Fruit fly (Drosophila melanogaster) whole organism, larva: ENCODE results near the gene CG3436.

ENCODE experiments used
- noc ChIP-seq: fragments of 200-800 bp; sonication (Bioruptor generic); optimal IDR thresholded peaks from 3 replicates; lab custom pipeline; 2019; ENCODE audit warnings: missing biosample characterization, mild to moderate bottlenecking, missing genetic modification characterization, moderate library complexity

Gene CG3436

DNA sequence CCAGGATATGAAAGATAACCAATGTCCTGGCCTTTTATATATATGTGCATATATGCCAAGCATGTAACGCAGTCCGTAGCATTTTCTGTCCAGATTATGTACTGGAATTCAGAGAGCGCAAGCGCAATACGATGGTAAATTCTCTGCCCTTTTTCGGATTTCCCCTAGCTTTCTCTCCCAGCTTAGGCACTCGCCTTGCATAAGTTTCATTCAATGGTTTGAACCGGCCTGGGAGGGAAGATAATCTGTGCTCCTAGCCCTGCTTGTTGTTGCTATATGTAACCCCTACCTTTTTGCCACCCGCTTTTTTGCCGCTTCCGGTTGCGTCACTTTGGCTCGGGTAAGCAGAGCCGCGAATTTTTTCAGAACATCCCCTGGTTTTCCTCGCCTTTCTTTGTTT lies 23.3 kb downstream of the CG3436 start:
- TF ChIP-seq noc (tag; lab: Kevin White, UChicago), result no peak

DNA sequence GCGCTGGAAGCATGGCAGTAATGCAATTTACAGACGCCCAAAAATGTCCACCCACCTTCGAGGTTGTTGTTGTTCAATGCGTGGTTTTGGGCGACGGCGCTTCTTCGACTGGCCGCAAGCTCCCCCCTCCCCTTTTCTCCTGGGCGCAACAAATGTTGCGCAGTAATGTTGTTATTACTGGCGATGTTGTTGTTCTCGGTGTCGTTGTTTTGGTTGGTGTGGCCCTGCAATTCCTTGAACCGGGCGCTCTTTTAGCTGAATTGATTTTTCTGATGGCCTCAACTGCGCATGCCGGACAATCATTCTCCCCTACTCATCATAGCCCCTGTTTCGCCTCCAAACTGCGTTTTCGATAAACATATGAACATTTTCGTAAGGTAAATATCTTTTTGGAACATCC lies 25.2 kb downstream of the CG3436 start:
- no peak for TF ChIP-seq noc (tag; lab: Kevin White, UChicago)

DNA sequence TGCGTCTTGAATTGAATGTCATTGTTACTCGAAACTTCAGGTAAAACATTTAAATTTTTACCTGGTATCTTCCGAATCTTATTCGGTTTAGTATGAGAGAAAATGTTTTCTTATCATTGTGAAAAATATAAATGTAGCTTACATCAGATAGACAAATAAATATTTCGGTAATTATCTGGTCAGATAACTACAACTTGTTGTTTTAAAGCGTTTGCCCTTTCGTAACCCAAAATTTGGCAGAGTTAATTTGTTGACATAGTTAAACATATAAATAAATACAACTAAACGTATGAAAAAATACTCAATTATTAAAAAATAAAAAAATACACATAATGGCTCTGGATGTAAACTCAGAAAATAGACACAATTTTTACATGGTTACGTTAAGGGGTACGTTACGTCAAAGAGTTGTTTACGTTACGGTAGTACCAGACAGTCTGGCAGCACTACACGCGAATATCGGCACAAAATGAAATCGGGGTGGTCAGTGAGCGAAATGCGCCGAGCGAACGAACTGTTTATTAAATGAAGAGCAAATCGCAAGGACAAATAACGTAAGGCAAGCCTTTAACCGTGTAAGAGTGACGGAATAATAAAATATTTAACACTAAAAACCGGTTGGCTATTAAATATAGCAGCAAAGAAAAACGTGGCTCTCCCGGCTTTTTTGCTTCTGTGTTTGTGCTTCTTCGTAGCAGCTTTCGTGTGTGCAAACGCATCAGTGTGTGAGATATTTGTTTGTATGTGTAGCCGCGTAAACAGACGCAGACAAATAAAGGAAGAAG lies 26.7 kb downstream of the CG3436 start:
- TF ChIP-seq noc (tag; lab: Kevin White, UChicago), result no peak

DNA sequence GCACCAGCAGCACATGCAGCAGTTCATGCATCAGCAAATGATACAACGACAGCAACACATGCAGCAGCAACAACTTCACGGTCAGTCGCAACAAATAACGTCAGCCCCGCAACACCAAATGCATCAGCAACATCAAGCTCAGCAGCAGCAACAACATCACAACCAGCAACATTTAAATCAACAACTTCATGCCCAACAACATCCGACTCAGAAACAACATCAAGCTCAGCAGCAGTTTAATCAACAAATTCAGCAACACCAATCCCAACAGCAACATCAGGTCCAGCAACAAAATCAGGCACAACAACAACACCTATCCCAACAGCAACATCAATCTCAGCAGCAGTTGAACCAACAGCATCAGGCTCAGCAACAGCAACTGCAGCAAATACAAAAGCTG lies 39.8 kb downstream of the CG3436 start:
- no peak for TF ChIP-seq noc (tag; lab: Kevin White, UChicago)

DNA sequence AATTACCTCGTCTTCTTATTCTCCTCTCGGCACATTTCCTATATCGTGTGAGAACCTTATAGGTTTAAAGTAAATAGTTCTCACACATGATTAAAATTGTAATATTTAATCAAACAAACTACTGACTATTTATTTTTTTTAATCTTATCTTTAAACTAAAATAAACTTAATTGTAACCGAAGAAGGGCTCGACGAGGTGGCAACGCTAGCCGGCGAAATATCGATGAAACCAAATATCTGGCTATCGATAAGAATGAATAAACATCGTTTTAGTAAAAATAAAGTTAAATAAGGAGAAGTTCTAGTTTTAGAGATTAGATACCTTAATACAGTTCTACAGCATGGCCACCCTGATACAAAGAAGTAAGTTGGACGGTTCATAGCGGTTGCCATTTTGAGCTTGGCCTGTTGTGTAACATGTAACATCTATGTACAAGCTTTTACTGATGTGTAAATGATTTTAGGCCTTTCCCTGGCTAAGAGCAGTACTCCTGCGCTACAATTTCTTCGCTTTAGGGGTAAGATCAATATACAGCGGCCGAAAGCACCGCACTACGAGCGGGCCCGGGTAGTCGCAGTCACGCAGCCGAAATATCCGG lies 47.8 kb downstream of the CG3436 start, which contains the start of gene mRpL10:
Gene mRpL10, plus strand, starts transcription at position 251 of the 599 bp plus-strand sequence.
- no peak for TF ChIP-seq noc (tag; lab: Kevin White, UChicago)

DNA sequence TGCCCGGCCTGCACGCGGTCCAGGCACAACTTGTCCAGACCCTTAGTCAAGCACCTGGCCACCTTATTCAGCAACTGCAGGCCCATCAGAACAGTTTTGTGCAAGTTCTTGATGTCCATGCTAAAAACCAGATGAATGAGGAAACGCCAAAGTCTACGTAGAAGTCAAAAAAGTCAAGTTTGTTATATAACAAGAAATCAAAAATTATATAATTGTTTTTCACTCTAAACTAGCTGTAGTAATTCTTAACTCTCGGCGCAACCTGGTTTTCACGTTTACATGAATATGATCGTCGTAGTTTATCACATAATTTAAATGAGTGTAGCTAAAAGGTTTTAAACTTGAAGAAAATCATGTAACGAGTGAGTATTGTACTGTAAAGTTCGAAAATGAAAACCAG lies 48.7 kb downstream of the CG3436 start:
- no peak for TF ChIP-seq noc (tag; lab: Kevin White, UChicago)

DNA sequence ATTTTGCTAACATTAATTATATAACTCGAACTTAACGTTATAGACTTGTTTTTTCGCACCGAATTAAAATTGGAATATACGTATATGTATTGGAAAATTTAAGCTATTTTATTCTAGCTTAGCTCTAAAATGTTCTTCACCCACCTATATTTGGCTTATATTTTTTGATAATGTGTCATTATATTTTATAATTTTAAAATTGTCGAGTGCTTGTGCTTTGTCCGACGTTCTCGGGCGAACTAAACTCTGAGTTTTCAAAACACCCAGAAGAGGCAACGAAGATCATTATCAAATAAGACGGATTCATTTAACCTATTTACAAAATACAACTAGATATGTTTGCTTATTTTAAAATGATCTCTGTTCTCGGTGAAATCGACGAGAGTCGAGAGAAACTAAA lies 50.7 kb downstream of the CG3436 start:
- no peak for TF ChIP-seq noc (tag; lab: Kevin White, UChicago)
